Fruit fly (Drosophila melanogaster) whole organism, adult: ENCODE data around the gene Irk1.

ENCODE experiments used
- CG11617 ChIP-seq: fragments of 200-800 bp; sonication (Bioruptor generic); optimal IDR thresholded peaks from 2 replicates; lab custom pipeline; 2017; ENCODE audit warnings: mild to moderate bottlenecking, missing biosample characterization, missing genetic modification reagents, missing genetic modification characterization
- CG1620 ChIP-seq: fragments of 200-800 bp; sonication (Bioruptor generic); optimal IDR thresholded peaks from 2 replicates; lab custom pipeline; 2016; ENCODE audit warnings: missing biosample characterization, missing genetic modification characterization
- Mnt ChIP-seq: fragments of 200-800 bp; sonication (Bioruptor generic); optimal IDR thresholded peaks from 2 replicates; lab custom pipeline; 2016; ENCODE audit warnings: missing biosample characterization, mild to moderate bottlenecking, missing genetic modification characterization
- ovo ChIP-seq: fragments of 200-800 bp; sonication (Bioruptor generic); optimal IDR thresholded peaks from 2 replicates; lab custom pipeline; 2016; ENCODE audit warnings: missing biosample characterization, missing genetic modification characterization
- pad ChIP-seq: fragments of 200-800 bp; sonication (Bioruptor generic); optimal IDR thresholded peaks from 3 replicates; lab custom pipeline; 2017; ENCODE audit warnings: missing biosample characterization, missing genetic modification characterization, mild to moderate bottlenecking, moderate library complexity, missing genetic modification reagents
- toe ChIP-seq: fragments of 200-800 bp; sonication (Bioruptor generic); optimal IDR thresholded peaks from 2 replicates; lab custom pipeline; 2016; ENCODE audit warnings: missing biosample characterization, missing genetic modification characterization

DNA sequence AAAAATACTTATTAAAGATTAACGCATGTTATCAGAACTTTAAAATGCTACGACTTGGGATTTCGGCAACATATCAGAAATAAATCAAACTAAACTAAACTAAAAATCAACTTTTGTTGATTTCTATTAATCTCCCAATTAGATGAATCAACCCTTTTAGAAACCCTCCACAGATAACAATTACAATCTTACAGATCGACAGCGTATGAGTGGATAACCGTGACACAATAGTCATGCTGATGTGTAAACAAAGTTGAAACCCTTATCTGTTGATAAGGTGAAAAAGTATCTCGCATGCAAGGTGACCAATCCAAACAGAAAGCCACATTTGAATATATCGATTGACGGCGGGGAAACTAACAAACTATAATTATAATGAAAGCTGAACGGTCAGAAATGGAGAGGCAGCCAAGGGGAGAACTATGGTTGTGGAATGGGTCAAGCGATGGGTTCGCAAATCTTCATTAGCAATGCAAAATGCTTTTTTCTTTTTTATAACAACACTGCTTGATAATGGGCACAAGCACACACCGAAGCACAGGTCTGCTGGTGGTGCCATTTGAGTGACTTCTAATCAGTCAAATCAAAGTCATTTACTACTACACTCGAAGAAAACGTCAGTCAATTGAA is 49.1 kb downstream of the Irk1 start:
- no peak for TF ChIP-seq pad (GFP tag; lab: Kevin White, UChicago)
- no peak for TF ChIP-seq CG11617
- TF ChIP-seq Mnt (GFP tag; lab: Kevin White, UChicago), result no peak
- no peak for TF ChIP-seq ovo
- TF ChIP-seq CG1620 (GFP tag; lab: Kevin White, UChicago), result no peak
- TF ChIP-seq toe (GFP tag; lab: Kevin White, UChicago), result no peak
